Fruit fly (Drosophila melanogaster) S2 (cell line): ENCODE data around the gene CG6462.

Source experiments
- CG8478 ChIP-seq: fragments of >200 bp; optimal IDR thresholded peaks from 2 replicates; lab custom pipeline; 2018
- CTCF ChIP-seq, 2 experiments: fragments of >200 bp; optimal IDR thresholded peaks; 2 replicates each; lab custom pipeline; 2018

DNA sequence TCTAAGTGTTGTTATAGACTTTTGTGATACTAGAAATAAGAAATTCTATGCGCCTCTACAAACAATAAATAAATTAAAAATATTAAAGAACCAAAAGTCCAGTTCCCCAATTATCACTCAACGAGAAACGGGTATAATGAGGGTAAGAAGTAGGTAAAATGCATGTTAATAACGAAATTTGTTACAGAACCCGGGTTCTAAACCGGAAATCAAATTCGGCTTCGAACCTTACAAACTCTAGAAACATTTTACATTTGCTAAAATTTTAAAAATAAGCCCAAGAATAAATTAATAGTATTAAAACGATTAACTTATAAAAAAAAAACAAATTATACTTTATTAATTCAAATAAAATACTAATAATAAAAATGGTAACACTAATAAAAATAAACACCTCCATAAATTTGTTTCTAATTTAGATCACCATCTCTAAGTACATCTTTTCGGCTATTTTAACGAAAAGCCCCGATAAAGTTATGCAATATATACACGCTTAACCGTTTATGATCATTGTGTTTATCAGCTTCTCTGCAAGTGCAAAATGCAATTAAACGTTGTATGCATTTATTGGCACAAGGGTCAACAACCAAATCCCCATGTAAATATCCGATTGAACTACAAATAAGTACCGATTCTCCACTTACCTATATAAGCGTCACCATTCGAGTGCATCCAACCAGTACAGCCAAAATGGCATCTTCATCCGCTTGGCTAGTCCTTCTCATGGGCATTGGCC is 34.7 kb downstream of the CG6462 start, which contains the start of gene CG6602:
- TF ChIP-seq CG8478 (lab: Kevin White, UChicago) (no peak), CTCF (optimal IDR thresholded peaks at IDR 0.05; lab: Kevin White, UChicago) (peak in 1 of 2 experiments; percentile 54)
